Fruit fly (Drosophila melanogaster) Kc167 (cell line): Measurements from ENCODE around the gene Efhc1.1.

ENCODE experiments used
- Myc ChIP-seq: fragments of >200 bp; optimal IDR thresholded peaks from 2 replicates; lab custom pipeline; 2017; ENCODE audit warnings: missing external identifiers
- insv ChIP-seq: fragments of >200 bp; optimal IDR thresholded peaks from 3 replicates; lab custom pipeline; 2018; ENCODE audit warnings: missing external identifiers

DNA sequence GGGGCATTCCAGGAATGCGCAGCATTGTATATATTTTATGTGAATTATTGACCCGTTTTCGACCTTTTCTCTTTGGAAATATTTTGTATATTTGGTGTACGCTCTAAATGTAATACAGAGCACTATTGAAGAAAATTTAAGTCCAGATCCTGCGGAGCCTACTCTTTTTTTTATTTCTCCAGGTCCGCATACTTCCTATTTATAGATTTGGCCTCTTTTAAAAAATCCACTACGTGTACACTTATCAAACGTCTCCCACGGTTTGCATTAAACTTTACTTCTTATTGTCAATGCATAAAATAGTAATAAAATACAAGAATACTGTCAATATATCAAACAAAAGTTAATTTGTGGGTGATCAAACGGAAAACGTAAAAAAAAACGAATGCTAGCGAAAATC lies at the start of gene Efhc1.1:
- TF ChIP-seq insv (no peak), Myc (lab: Kevin White, UChicago) (no peak)
